Worm (Caenorhabditis elegans): ENCODE data around the gene T25F10.3.

T25F10.3 gene

ce11 chrV:6793744-6794239, 48.9 kb downstream of the T25F10.3 start, which contains the start of gene ZC404.1:
Gene ZC404.1, plus strand, starts transcription at chrV:6794189.
- no peak for TF ChIP-seq hlh-12 (tag; optimal IDR thresholded peaks at IDR 0.05)
- TF ChIP-seq dox-1 (GFP tag; IDR thresholded peaks at IDR 0.05), result 0 out of 2 replicates have a peak, but pooled peaks have one; percentile 10
- TF ChIP-seq bed-2 (GFP tag; IDR thresholded peaks at IDR 0.05), result no peak
- no peak for TF ChIP-seq him-1 (tag; optimal IDR thresholded peaks at IDR 0.05)
- no peak for TF ChIP-seq let-526 (GFP tag; IDR thresholded peaks at IDR 0.05)
- no peak for TF ChIP-seq F57C9.4 (tag; optimal IDR thresholded peaks at IDR 0.05)
- TF ChIP-seq nhr-27 (tag; optimal IDR thresholded peaks at IDR 0.05), result no peak
- no peak for TF ChIP-seq Y53G8AR.9 (GFP tag; conservative IDR thresholded peaks at IDR 0.05)
- TF ChIP-seq B0019.2 (GFP tag; conservative IDR thresholded peaks at IDR 0.05), result no peak
- TF ChIP-seq ztf-18 (tag; optimal IDR thresholded peaks at IDR 0.05), result no peak
- TF ChIP-seq zfh-2 (GFP tag; conservative IDR thresholded peaks at IDR 0.05), result peak; percentile 92
- no peak for TF ChIP-seq nhr-179 (tag; optimal IDR thresholded peaks at IDR 0.05)
- TF ChIP-seq K11D2.4 (GFP tag; IDR thresholded peaks at IDR 0.05), result no peak

DNA sequence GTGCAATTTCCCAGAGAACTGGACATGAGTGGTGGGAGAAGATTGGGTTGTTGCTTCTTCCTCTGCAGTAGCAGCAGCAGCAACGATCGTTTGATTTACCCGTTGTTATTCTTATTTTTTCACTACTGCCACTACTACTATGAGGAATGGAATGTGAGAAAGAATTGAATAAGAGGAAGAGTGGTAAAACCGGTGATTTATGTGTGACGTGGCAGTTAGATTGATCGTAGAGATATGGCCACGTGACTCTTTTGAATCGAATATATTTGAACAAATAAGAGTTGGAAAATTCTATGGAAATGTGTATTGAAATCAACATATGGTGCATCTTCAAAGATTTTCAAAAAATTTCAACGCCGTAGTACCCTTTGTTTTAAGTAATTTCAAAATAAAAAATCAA, 51.4 kb downstream of the T25F10.3 start:
- TF ChIP-seq cebp-2 (GFP tag; IDR thresholded peaks at IDR 0.05) (no peak), F49E8.2 (tag; optimal IDR thresholded peaks at IDR 0.05; ENCODE audit: insufficient read depth) (no peak), attf-5 (GFP tag; optimal IDR thresholded peaks at IDR 0.05) (no peak), sptf-2 (GFP tag; optimal IDR thresholded peaks at IDR 0.05) (no peak), F10E7.11 (tag; optimal IDR thresholded peaks at IDR 0.05) (no peak), F23B12.7 (tag; optimal IDR thresholded peaks at IDR 0.05; ENCODE audit: insufficient read depth) (no peak), ztf-6 (GFP tag; IDR thresholded peaks at IDR 0.05) (no peak), sdz-38 (tag; optimal IDR thresholded peaks at IDR 0.05) (no peak)

DNA sequence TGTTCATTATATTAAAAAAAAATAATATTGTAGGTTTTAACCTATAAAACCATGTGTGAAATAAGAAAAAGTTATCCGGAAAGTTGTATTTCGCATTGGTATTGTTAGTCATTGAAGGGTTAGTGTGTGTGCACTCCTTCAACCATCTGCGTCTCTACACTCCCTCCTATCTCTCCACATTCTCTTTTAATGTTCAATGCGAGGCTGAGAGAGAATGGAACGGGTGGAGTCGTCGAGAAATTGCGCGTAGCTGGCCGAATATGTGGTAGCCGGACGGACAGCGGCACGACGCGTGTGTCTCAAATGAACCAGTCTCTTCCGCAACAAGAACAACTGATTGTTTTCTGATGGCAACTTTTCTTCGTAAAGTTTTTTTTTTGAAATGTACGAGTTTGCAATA, 52.0 kb downstream of the T25F10.3 start:
- TF ChIP-seq F55B11.4 (tag; optimal IDR thresholded peaks at IDR 0.05; ENCODE audit: borderline replicate concordance, insufficient read depth), result no peak
- TF ChIP-seq hmg-1.2 (GFP tag; IDR thresholded peaks at IDR 0.05), result peak; percentile 91; the same call in 1 of the 2 replicates
- no peak for TF ChIP-seq lsy-27 (tag; optimal IDR thresholded peaks at IDR 0.05; ENCODE audit: borderline replicate concordance, insufficient read depth)
- TF ChIP-seq attf-6 (GFP tag; IDR thresholded peaks at IDR 0.05), result no peak

Measured in whole organism, young adult.